Worm (Caenorhabditis elegans): ENCODE data around the gene T16A9.5.

T16A9.5 gene

DNA sequence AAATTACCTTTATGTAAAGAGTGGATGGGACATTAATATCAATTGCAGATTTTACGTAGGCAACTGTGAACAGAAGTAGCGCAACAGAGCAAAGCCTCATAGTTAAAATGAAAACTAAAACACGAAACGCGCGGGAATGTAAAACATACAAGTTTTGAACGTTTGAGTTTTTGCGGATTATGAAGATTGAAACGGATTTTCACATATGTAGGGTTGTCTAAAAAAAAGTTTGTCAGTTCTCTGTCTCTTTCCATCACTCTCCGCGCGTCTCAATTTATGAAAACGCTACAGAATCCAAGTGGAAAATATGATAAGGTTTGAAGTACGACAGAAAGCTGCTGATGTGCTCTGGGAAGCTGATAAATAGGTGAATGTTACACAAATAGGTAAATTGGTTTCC is 31.8 kb upstream of the T16A9.5 start, which contains the start of gene K02E11.3:
Gene K02E11.3 (minus strand): TSS at position 101 of the 400 bp plus-strand sequence.
- TF ChIP-seq hmg-1.2 (GFP tag; IDR thresholded peaks at IDR 0.05) (no peak), B0035.1 (tag; optimal IDR thresholded peaks at IDR 0.05) (no peak), unc-130 (GFP tag; optimal IDR thresholded peaks at IDR 0.05) (no peak), egl-18 (GFP tag; IDR thresholded peaks at IDR 0.05) (no peak), B0336.3 (GFP tag; IDR thresholded peaks at IDR 0.05) (no peak), akir-1 (GFP tag; optimal IDR thresholded peaks at IDR 0.05) (no peak), ztf-25 (GFP tag; IDR thresholded peaks at IDR 0.05) (no peak), hlh-26 (GFP tag; conservative IDR thresholded peaks at IDR 0.05) (no peak), snpc-4 (GFP tag; optimal IDR thresholded peaks at IDR 0.05) (no peak), snpc-4 (tag; optimal IDR thresholded peaks at IDR 0.05) (no peak), bed-2 (GFP tag; IDR thresholded peaks at IDR 0.05) (no peak), chd-7 (tag; optimal IDR thresholded peaks at IDR 0.05) (no peak), somi-1 (GFP tag; optimal IDR thresholded peaks at IDR 0.05) (no peak), T26A5.8 (tag; optimal IDR thresholded peaks at IDR 0.05) (no peak), dox-1 (GFP tag; IDR thresholded peaks at IDR 0.05) (no peak), C17E4.6 (GFP tag; IDR thresholded peaks at IDR 0.05) (no peak), nhr-27 (tag; optimal IDR thresholded peaks at IDR 0.05) (no peak), F57A8.1 (GFP tag; optimal IDR thresholded peaks at IDR 0.05) (no peak), dpff-1 (tag; optimal IDR thresholded peaks at IDR 0.05) (no peak)

DNA sequence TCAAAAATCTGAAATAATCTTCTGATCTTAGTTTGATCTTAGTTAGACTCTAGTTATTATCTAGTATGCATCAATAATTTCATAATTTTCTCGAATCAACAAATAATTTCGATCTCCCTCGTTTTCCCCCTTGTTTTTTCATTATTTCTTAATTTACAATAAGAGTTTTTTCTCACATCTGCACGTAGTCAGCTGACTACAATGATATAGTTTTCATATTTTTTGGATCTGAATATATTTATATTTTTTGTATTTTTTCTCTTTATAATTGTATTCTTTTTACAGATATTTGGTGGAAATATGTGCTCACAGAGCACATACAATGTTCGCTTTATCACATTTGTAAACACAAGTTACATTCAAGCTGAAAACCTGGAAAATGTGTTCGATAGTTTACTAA is 28.9 kb upstream of the T16A9.5 start, which contains the start of gene sre-7:
Gene sre-7 (plus strand): TSS at position 301 of the 400 bp plus-strand sequence.
- TF ChIP-seq xnd-1 (tag; optimal IDR thresholded peaks at IDR 0.05) = no peak
- TF ChIP-seq madf-3 (GFP tag; IDR thresholded peaks at IDR 0.05) = no peak
- no peak for TF ChIP-seq ztf-18 (tag; optimal IDR thresholded peaks at IDR 0.05)
- TF ChIP-seq ztf-6 (GFP tag; IDR thresholded peaks at IDR 0.05) = no peak
- TF ChIP-seq lin-26 (GFP tag; IDR thresholded peaks at IDR 0.05) = no peak
- TF ChIP-seq C06A6.2 (GFP tag; conservative IDR thresholded peaks at IDR 0.05) = no peak
- no peak for TF ChIP-seq rcor-1 (GFP tag; IDR thresholded peaks at IDR 0.05)
- TF ChIP-seq madf-10 (tag; optimal IDR thresholded peaks at IDR 0.05) = no peak
- TF ChIP-seq lin-54 (GFP tag; optimal IDR thresholded peaks at IDR 0.05) = no peak
- TF ChIP-seq sea-2 (GFP tag; IDR thresholded peaks at IDR 0.05) = no peak
- no peak for TF ChIP-seq sdz-38 (tag; optimal IDR thresholded peaks at IDR 0.05)
- no peak for TF ChIP-seq K12H6.12 (tag; optimal IDR thresholded peaks at IDR 0.05)
- no peak for TF ChIP-seq Y53F4B.3 (GFP tag; IDR thresholded peaks at IDR 0.05)
- TF ChIP-seq hrde-1 (tag; optimal IDR thresholded peaks at IDR 0.05; ENCODE audit: borderline replicate concordance) = no peak
- no peak for TF ChIP-seq attf-3 (GFP tag; conservative IDR thresholded peaks at IDR 0.05)
- no peak for TF ChIP-seq him-1 (tag; optimal IDR thresholded peaks at IDR 0.05)

DNA sequence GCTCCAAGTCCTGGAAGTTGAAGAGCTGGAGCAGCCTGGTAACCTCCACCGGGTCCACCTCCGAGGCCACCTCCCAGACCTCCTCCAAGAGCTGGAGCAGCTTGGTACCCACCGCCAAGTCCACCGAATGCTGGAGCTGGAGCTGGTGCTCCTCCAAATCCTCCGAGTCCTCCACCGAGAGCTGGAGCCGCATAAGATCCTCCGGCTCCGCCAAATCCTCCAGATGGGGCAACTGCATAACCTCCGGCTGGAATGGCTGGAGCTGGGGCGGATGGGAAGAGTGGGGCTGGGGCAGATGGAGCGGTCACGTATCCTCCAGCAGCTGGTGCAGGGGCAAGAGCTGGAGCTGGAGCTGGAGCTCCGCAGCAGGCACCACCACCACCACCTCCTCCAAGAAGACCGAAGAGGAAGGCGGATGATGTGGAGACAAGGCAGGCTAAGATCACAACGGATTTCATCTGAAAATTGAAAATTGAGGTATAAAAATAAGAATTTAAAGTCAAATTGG is 25.7 kb upstream of the T16A9.5 start, which contains the start of gene K02E11.10:
Gene K02E11.10 (minus strand): TSS at position 458 of the 508 bp plus-strand sequence.
- TF ChIP-seq C06A6.2 (GFP tag; conservative IDR thresholded peaks at IDR 0.05) = no peak
- no peak for TF ChIP-seq hsf-1 (GFP tag; IDR thresholded peaks at IDR 0.05)
- TF ChIP-seq bed-1 (GFP tag; IDR thresholded peaks at IDR 0.05) = 0 out of 2 replicates have a peak, but pooled peaks have one; percentile 28
- peak; percentile 13 for TF ChIP-seq fkh-3 (tag; optimal IDR thresholded peaks at IDR 0.05)
- TF ChIP-seq egrh-3 (GFP tag; IDR thresholded peaks at IDR 0.05) = peak; percentile 96
- no peak for TF ChIP-seq hlh-26 (GFP tag; conservative IDR thresholded peaks at IDR 0.05)
